Worm (Caenorhabditis elegans): ENCODE data around the gene dlc-1.

DNA sequence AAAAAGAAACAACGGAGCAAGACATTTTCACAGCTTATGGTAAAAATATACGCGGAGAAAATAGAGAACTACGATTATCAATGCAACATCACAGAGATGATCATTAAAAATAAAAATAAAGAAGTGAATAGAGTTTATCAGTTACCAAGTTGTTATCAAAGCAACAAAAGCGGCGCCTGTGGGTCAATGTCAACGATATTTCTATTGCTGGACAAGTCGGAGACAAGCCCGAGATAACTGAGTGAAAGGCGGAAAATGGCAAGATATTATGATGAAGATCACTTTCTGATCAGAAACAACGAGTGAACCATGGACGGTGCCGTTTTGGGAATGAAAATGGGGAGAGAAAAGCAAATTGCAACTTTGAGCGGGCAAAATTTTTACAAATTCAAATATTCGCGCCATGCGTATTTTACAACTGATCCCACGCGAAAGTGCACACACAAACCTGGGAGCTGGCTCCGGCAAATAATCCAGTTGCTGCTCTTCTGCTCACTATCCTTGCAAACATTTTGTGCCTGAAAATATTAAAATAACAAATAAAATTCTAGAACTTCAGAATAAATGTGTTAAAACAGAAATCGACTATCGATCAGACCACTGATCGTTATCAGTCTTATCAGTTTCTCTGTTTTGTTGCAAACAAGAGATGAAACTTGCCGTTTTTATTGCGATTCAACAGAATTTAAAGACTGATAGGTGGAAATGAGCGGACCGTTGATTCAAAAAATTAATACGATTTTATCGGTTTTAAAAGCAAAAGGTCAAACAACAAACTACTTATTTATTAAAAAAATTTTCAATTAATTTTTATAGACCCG is 21.1 kb downstream of the dlc-1 start, which contains the start of gene mel-32:
- TF ChIP-seq W03F9.2 (tag; optimal IDR thresholded peaks at IDR 0.05): no peak
- no peak for TF ChIP-seq him-1 (tag; optimal IDR thresholded peaks at IDR 0.05)
- TF ChIP-seq dao-5 (tag; optimal IDR thresholded peaks at IDR 0.05): no peak

Measured in whole organism, L4/young adult.